Worm (Caenorhabditis elegans): Measurements from ENCODE around the gene ostf-4.
"Not testable (repeated sequence)": the region's sequence is repeated elsewhere in the genome, so short reads cannot be mapped to it uniquely, and the experiment has no call there.

Gene ostf-4

DNA sequence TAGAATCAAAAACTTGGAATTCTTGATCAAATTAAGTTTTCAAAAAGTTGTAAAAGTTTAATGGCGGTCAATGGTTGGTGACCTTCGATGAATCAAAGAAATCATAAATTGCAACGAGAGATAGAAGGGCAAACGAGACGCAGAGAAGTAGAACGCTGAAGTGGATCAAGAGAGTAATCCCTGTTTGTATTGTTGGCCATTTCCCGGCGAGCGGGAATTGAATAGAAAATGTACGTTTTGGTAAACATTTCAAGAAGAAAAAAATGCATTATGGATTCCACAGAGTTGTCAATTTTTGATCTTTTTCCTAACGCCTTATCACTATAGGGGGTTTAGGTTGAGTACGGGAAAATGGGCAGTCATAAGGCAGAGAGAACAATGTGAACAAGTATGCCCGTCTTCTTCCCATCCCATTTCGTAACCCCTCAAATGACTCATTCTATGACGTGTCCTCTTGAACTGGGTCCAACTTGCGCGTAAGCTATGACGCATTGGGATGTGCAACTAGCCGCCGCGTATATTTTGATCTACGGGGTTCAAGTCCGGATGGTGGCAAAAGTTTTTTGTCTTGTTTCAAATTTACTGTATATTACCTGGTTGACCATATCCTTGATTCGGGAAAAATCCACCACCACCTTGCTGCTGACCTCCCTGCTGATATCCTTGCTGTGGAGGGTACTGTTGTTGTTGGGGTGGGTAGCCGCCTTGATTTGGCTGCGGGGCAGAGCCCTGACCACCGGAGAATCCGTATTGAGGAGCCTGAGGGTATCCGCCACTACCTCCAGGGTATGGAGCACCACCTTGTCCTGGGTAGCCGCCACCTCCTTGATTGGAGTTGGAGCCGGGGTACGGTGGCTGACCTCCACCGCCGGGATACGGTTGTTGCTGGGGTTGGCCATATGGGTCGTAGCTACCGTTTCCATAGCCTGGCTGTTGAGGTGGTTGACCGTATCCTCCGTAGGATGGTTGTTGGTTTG is 10.5 kb upstream of the ostf-4 start (continued):
- TF ChIP-seq nhr-27 (tag; optimal IDR thresholded peaks at IDR 0.05) (no peak), K11D2.4 (GFP tag; IDR thresholded peaks at IDR 0.05) (no peak), chd-7 (tag; optimal IDR thresholded peaks at IDR 0.05) (peak; percentile 16)

DNA sequence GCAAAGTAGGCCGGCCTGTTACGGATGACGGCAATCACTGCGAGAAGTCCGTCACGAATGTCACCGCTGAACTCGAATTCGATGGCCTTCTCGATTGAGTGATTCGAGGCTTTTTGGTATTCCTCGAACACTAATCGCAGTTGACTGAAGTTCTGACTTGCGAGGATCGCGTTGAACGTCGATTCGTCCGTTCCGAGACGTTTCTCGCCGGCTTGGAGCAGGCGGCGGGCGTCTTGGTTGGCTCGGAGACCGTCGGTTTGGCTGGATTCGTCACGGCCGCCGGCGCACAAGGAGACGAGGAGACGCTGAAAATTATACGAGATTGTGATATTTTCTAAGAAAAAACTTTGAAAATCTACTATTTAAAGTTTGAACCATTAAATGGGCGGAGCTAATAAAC is 8.0 kb upstream of the ostf-4 start:
- TF ChIP-seq zfh-2 (GFP tag; conservative IDR thresholded peaks at IDR 0.05) (peak; percentile 83), bed-1 (GFP tag; IDR thresholded peaks at IDR 0.05) (no peak), sdz-38 (tag; optimal IDR thresholded peaks at IDR 0.05) (no peak), nfyb-1 (GFP tag; IDR thresholded peaks at IDR 0.05) (0 out of 2 replicates have a peak, but pooled peaks have one; percentile 20), ama-1 (optimal IDR thresholded peaks at IDR 0.05) (no peak), ama-1 (GFP tag; optimal IDR thresholded peaks at IDR 0.05) (no peak), egrh-3 (GFP tag; IDR thresholded peaks at IDR 0.05) (peak; percentile 26; the same call in 1 of the 2 replicates), hsf-1 (GFP tag; IDR thresholded peaks at IDR 0.05) (no peak)

DNA sequence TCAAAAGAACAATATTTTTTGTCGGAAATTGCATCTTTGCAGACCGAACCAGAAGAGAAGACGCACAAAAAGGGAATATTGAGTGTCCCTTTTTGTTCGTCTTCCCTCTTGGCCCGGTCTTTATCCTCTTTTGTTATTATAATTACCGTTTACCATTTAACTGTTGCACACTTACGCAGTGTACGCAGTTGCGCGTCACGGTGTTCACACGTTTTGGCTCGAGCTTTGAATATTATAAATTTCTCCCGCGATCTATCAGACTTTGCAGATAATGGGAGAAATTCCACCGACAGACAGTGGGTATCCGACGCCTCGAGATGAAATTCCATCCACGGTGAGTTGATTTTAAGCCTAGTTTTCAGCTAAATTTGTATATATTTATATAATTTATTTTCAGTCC is 2.4 kb upstream of the ostf-4 start, which contains the start of gene sas-7:
Gene sas-7 (plus strand): TSS at position 232 of the 400 bp plus-strand sequence.
- no peak for TF ChIP-seq C17E4.6 (GFP tag; IDR thresholded peaks at IDR 0.05)

DNA sequence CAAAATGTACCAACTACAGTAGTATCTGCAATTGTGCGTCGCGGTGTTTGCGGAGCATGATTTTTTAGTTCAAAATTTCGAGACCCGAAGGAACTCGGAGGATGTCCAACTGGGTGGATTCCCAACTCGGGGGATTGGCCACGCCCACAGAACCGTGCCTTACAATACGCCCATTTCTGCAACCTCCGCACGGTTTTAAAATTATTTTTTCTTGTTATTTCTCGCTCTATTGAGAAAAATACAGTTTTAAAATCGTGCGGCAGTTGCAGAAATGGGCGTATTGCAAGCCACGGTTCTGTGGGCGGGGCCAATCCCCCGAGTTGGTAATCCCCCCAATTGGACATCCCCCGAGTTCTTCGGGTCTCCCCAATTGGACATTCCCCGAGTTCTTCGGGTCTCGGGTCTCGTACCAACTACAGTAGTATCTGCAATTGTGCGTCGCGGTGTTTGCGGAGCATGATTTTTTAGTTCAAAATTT is 1.9 kb upstream of the ostf-4 start:
- TF ChIP-seq Y56A3A.18 (GFP tag; IDR thresholded peaks at IDR 0.05) (0 out of 2 replicates have a peak, but pooled peaks have one; percentile 24), rcor-1 (GFP tag; IDR thresholded peaks at IDR 0.05) (peak; percentile 70), ceh-91 (GFP tag; IDR thresholded peaks at IDR 0.05) (peak; percentile 75), tbp1 (GFP tag; optimal IDR thresholded peaks at IDR 0.05) (peak; percentile 6), mcd-1 (GFP tag; IDR thresholded peaks at IDR 0.05) (peak; percentile 76), pbrm-1 (GFP tag; IDR thresholded peaks at IDR 0.05) (peak; percentile 64; the same call in 1 of the 2 replicates), dox-1 (GFP tag; IDR thresholded peaks at IDR 0.05) (peak; percentile 80), ceh-100 (GFP tag; IDR thresholded peaks at IDR 0.05) (peak; percentile 88), Y95B8A.8 (GFP tag; IDR thresholded peaks at IDR 0.05) (peak; percentile 69; the same call in 1 of the 2 replicates), madf-8 (GFP tag; conservative IDR thresholded peaks at IDR 0.05) (peak; percentile 38), F33H1.4 (GFP tag; IDR thresholded peaks at IDR 0.05) (peak; percentile 56), F49E8.2 (tag; optimal IDR thresholded peaks at IDR 0.05; ENCODE audit: insufficient read depth) (peak; percentile 15), madf-6 (GFP tag; IDR thresholded peaks at IDR 0.05) (peak; percentile 88), D2030.7 (GFP tag; IDR thresholded peaks at IDR 0.05) (peak; percentile 95), egrh-3 (GFP tag; IDR thresholded peaks at IDR 0.05) (peak; percentile 59), nfyb-1 (GFP tag; IDR thresholded peaks at IDR 0.05) (peak; percentile 50; the same call in 1 of the 2 replicates), madf-3 (GFP tag; IDR thresholded peaks at IDR 0.05) (0 out of 2 replicates have a peak, but pooled peaks have one; percentile 10), ztf-28 (GFP tag; IDR thresholded peaks at IDR 0.05) (peak; percentile 60; the same call in 1 of the 2 replicates), hsf-1 (GFP tag; IDR thresholded peaks at IDR 0.05) (peak; percentile 67), lin-54 (GFP tag; optimal IDR thresholded peaks at IDR 0.05) (peak; percentile 37), hmg-1.2 (GFP tag; IDR thresholded peaks at IDR 0.05) (peak; percentile 49), lsl-1 (GFP tag; optimal IDR thresholded peaks at IDR 0.05) (peak; percentile 85), xnd-1 (tag; optimal IDR thresholded peaks at IDR 0.05) (peak; percentile 44), Y79H2A.3 (GFP tag; conservative IDR thresholded peaks at IDR 0.05) (peak; percentile 41; the same call in 1 of the 2 replicates), bed-2 (GFP tag; IDR thresholded peaks at IDR 0.05) (0 out of 2 replicates have a peak, but pooled peaks have one; percentile 7), B0019.2 (GFP tag; conservative IDR thresholded peaks at IDR 0.05) (peak; percentile 38), ztf-18 (tag; optimal IDR thresholded peaks at IDR 0.05) (peak; percentile 67), lir-1 (GFP tag; conservative IDR thresholded peaks at IDR 0.05) (0 out of 2 replicates have a peak, but pooled peaks have one; percentile 44), Y67H2A.10 (GFP tag; conservative IDR thresholded peaks at IDR 0.05) (0 out of 2 replicates have a peak, but pooled peaks have one; percentile 31), snpc-4 (tag; optimal IDR thresholded peaks at IDR 0.05) (peak in 1 of 4 experiments; percentile 15)
- not testable (repeated sequence) for TF ChIP-seq snpc-4 (GFP tag; optimal IDR thresholded peaks at IDR 0.05)

Measured in whole organism, young adult.